Fruit fly (Drosophila melanogaster) whole organism, prepupa: ENCODE results near the gene CG1236.

Experiments
- Blimp-1 ChIP-seq: fragments of 200-800 bp; sonication (Bioruptor generic); optimal IDR thresholded peaks from 3 replicates; lab custom pipeline; 2017; ENCODE audit warnings: missing biosample characterization, missing genetic modification characterization, mild to moderate bottlenecking, moderate library complexity, missing genetic modification reagents
- CG10631 ChIP-seq: fragments of 200-800 bp; sonication (Bioruptor generic); optimal IDR thresholded peaks from 2 replicates; lab custom pipeline; 2016; ENCODE audit warnings: missing biosample characterization, missing genetic modification characterization
- CG11294 ChIP-seq: fragments of 200-800 bp; sonication (Bioruptor generic); IDR thresholded peaks from 2 replicates; pipeline ENCODE4 v1.3.6; 2022; ENCODE audit warnings: missing biosample characterization, missing genetic modification characterization
- CG11762 ChIP-seq: fragments of 200-800 bp; sonication (Bioruptor generic); optimal IDR thresholded peaks from 3 replicates; lab custom pipeline; 2016; ENCODE audit warnings: missing biosample characterization, missing genetic modification characterization; ENCODE audit not compliant: insufficient read depth
- CG15336 ChIP-seq: fragments of 200-800 bp; sonication (Bioruptor generic); IDR thresholded peaks from 2 replicates; pipeline ENCODE4 v1.3.6; 2022; ENCODE audit warnings: missing biosample characterization, missing genetic modification characterization
- CG16779 ChIP-seq: fragments of 200-800 bp; sonication (Bioruptor generic); optimal IDR thresholded peaks from 3 replicates; lab custom pipeline; 2017; ENCODE audit warnings: missing biosample characterization, mild to moderate bottlenecking, missing genetic modification characterization
- CG3032 ChIP-seq: fragments of 200-800 bp; optimal IDR thresholded peaks from 2 replicates; lab custom pipeline; 2019; ENCODE audit warnings: missing biosample characterization, mild to moderate bottlenecking, missing genetic modification characterization, moderate library complexity
- CG32006 ChIP-seq: fragments of 200-800 bp; sonication (Bioruptor generic); optimal IDR thresholded peaks from 3 replicates; lab custom pipeline; 2017; ENCODE audit warnings: missing biosample characterization, mild to moderate bottlenecking, missing genetic modification characterization
- CG34406 ChIP-seq: fragments of 200-800 bp; sonication (Bioruptor generic); optimal IDR thresholded peaks from 3 replicates; lab custom pipeline; 2016; ENCODE audit warnings: missing biosample characterization, missing genetic modification characterization
- CG3919 ChIP-seq: fragments of 200-800 bp; sonication (Bioruptor generic); optimal IDR thresholded peaks from 3 replicates; lab custom pipeline; 2016; ENCODE audit warnings: missing biosample characterization, missing genetic modification characterization
- CG6808 ChIP-seq: fragments of 200-800 bp; sonication (Bioruptor generic); optimal IDR thresholded peaks from 3 replicates; lab custom pipeline; 2017; ENCODE audit warnings: missing biosample characterization, missing genetic modification characterization, mild to moderate bottlenecking, moderate library complexity, missing genetic modification reagents
- CG8119 ChIP-seq: fragments of 200-800 bp; sonication (Bioruptor generic); IDR thresholded peaks from 3 replicates; pipeline ENCODE4 v1.3.6; 2022; ENCODE audit warnings: missing biosample characterization, missing genetic modification characterization
- CG8319 ChIP-seq: fragments of 200-800 bp; sonication (Bioruptor generic); optimal IDR thresholded peaks from 3 replicates; lab custom pipeline; 2016; ENCODE audit warnings: missing biosample characterization, missing genetic modification characterization
- CG8632 ChIP-seq: fragments of 200-800 bp; sonication (Bioruptor generic); optimal IDR thresholded peaks from 3 replicates; lab custom pipeline; 2016; ENCODE audit warnings: missing biosample characterization, missing genetic modification characterization
- Eip78C ChIP-seq: fragments of 200-800 bp; sonication (Bioruptor generic); peaks from one replicate; lab custom pipeline; 2016; ENCODE audit warnings: missing biosample characterization, missing genetic modification characterization
- Eip93F ChIP-seq: fragments of 200-800 bp; sonication (Bioruptor generic); optimal IDR thresholded peaks from 2 replicates; lab custom pipeline; 2016; ENCODE audit warnings: missing biosample characterization, mild to moderate bottlenecking, missing genetic modification characterization
- Ets96B ChIP-seq: fragments of 200-800 bp; optimal IDR thresholded peaks from 2 replicates; lab custom pipeline; 2019; ENCODE audit warnings: missing biosample characterization, mild to moderate bottlenecking, missing genetic modification characterization, moderate library complexity
- Met ChIP-seq: fragments of 200-800 bp; sonication (Bioruptor generic); optimal IDR thresholded peaks from 3 replicates; lab custom pipeline; 2016; ENCODE audit warnings: missing biosample characterization, missing genetic modification characterization
- OdsH ChIP-seq: fragments of 200-800 bp; sonication (Bioruptor generic); optimal IDR thresholded peaks from 3 replicates; lab custom pipeline; 2016; ENCODE audit warnings: missing biosample characterization, missing genetic modification characterization
- Smox ChIP-seq: fragments of 200-800 bp; sonication (Bioruptor generic); optimal IDR thresholded peaks from 3 replicates; lab custom pipeline; 2016; ENCODE audit warnings: missing biosample characterization, missing genetic modification characterization
- Sox15 ChIP-seq: fragments of 200-800 bp; sonication (Bioruptor generic); optimal IDR thresholded peaks from 3 replicates; lab custom pipeline; 2016; ENCODE audit warnings: missing biosample characterization, missing genetic modification characterization
- achi ChIP-seq: fragments of 200-800 bp; sonication (Bioruptor generic); optimal IDR thresholded peaks from 3 replicates; lab custom pipeline; 2016; ENCODE audit warnings: missing biosample characterization, missing genetic modification characterization
- acj6 ChIP-seq: fragments of 200-800 bp; sonication (Bioruptor generic); optimal IDR thresholded peaks from 3 replicates; lab custom pipeline; 2016; ENCODE audit warnings: missing biosample characterization, missing genetic modification characterization
- cyc ChIP-seq: fragments of 200-800 bp; sonication (Bioruptor generic); optimal IDR thresholded peaks from 3 replicates; lab custom pipeline; 2016; ENCODE audit warnings: missing biosample characterization, missing genetic modification characterization
- eg ChIP-seq: fragments of 200-800 bp; sonication (Bioruptor generic); IDR thresholded peaks from 3 replicates; pipeline ENCODE4 v1.3.6; 2022; ENCODE audit warnings: missing biosample characterization, missing genetic modification characterization
- fkh ChIP-seq: fragments of 200-800 bp; sonication (Bioruptor generic); optimal IDR thresholded peaks from 3 replicates; lab custom pipeline; 2017; ENCODE audit warnings: missing biosample characterization, mild to moderate bottlenecking, missing genetic modification characterization, moderate library complexity
- lz ChIP-seq: fragments of 200-800 bp; sonication (Bioruptor generic); optimal IDR thresholded peaks from 3 replicates; lab custom pipeline; 2016; ENCODE audit warnings: missing biosample characterization, missing genetic modification characterization
- net ChIP-seq: fragments of 200-800 bp; sonication (Bioruptor generic); optimal IDR thresholded peaks from 3 replicates; lab custom pipeline; 2016; ENCODE audit warnings: missing biosample characterization, missing genetic modification characterization
- salr ChIP-seq, 2 experiments: fragments of 200-800 bp; sonication (Bioruptor generic); optimal IDR thresholded peaks; 3 replicates each; lab custom pipeline; 2016 to 2018; ENCODE audit warnings: missing biosample characterization in 2 of 2, missing genetic modification characterization in 2 of 2, mild to moderate bottlenecking in 1 of 2
- ss ChIP-seq, 2 experiments: fragments of 200-800 bp; sonication (Bioruptor generic); optimal IDR thresholded peaks; 2 replicates in 1 of 2; 3 replicates in 1 of 2; lab custom pipeline; 2017 to 2018; ENCODE audit warnings: mild to moderate bottlenecking in 2 of 2, missing biosample characterization in 2 of 2, missing genetic modification characterization in 2 of 2, moderate library complexity in 1 of 2
- svp ChIP-seq: fragments of 200-800 bp; sonication (Bioruptor generic); peaks from one replicate; lab custom pipeline; 2016; ENCODE audit warnings: missing biosample characterization, missing genetic modification characterization

Gene CG1236

DNA sequence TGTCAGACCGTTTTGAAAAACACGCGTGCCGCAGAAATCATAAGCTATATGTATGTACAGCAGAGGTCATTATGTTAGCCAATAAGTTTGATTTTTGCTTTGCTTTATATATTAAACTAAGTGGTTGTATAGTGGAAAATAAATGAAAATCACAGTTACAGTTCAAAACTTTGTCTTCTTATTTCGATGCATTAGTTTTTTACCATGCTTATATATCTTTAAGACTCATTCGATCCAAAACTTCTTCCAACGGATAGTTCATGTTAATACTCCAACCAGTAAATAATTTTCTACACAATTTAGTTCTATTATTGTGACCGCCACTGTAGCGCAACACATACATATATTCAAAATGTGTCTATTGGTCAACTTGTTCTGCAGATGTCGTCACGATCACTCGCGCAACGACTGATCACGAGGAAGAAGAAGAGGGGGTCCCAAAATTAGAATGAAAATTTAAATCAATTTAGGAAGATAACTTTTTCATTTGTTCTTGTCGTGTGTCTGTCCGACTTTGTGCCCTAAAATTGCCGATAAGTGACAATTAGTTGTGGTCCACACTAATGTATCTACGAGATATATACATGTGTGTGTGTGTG, 31.0 kb upstream of the CG1236 start (continued):
- TF ChIP-seq CG3032 (no peak), CG8632 (GFP tag; lab: Kevin White, UChicago) (peak; percentile 18), achi (GFP tag; lab: Kevin White, UChicago) (peak; percentile 28), salr (GFP tag; optimal IDR thresholded peaks at IDR 0.05; lab: Kevin White, UChicago) (peak in 1 of 2 experiments; percentile 53), Eip93F (GFP tag; lab: Kevin White, UChicago) (no peak), lz (GFP tag; lab: Kevin White, UChicago) (peak; percentile 11), Smox (GFP tag; lab: Kevin White, UChicago) (peak; percentile 1), CG11762 (GFP tag; lab: Kevin White, UChicago) (no peak), CG16779 (tag; lab: Kevin White, UChicago) (peak; percentile 25), Sox15 (GFP tag; lab: Kevin White, UChicago) (no peak), CG15336 (GFP tag; lab: Robert Waterston, UW) (peak; percentile 82), Ets96B (tag; lab: Kevin White, UChicago) (no peak), CG34406 (GFP tag; lab: Kevin White, UChicago) (no peak)
- TF ChIP-seq, all 60 proteins: peak for 31

DNA sequence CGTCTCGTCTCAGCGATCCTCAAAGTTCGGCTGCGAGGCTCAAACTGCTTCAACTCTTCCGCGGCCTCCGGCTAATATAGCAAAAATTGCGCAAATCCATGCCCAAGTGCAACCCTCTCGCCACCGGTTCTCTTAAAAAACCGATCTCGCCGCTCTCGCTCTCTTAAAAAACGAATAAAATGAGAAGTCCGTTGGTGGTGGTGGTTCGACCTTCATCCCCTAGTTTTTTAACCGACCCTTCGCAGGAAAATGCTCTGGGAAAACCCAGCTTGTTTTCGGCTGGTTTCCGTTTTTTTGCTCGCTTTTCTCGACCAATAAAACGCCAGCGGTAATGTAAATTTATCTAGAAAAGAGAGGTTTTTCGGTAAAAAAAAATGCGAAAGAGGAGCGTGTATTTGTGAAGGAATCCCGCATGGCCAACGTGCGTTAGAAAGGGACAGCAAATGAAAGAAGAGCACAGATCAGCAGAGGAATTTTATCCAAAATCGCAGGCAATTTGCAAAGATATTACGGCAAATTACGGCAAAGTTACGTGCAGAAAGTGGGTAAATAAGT, 19.7 kb upstream of the CG1236 start, which contains the start of gene cas:
Gene cas (minus strand): TSS at position 51 of the 555 bp plus-strand sequence.
- no peak for TF ChIP-seq net (GFP tag; lab: Kevin White, UChicago)
- TF ChIP-seq CG6808 = no peak
- TF ChIP-seq Met = no peak
- TF ChIP-seq OdsH (GFP tag; lab: Kevin White, UChicago) = no peak
- no peak for TF ChIP-seq CG8119 (GFP tag; lab: Robert Waterston, UW)
- no peak for TF ChIP-seq Blimp-1 (GFP tag; lab: Kevin White, UChicago)
- no peak for TF ChIP-seq CG10631 (GFP tag; lab: Kevin White, UChicago)
- TF ChIP-seq CG3919 = no peak
- no peak for TF ChIP-seq fkh (GFP tag; lab: Kevin White, UChicago)

DNA sequence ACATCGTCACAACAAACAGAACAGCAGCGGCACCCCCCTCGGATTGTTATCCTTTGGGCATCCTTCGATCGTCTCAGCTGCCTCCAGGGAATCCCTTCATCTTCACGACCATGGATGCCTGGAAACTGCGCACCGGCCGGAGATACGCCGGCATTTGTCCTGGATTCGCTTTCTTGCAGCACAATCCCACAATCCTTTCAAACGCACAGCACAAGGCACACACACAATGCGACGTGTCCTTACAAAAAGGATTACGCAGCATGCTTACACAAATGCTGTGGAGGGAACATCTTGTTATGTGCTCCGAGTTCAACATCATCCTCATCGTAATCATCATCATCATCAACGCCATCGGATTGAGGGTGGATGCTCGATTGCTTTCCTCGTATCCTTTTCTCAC, 13.4 kb upstream of the CG1236 start:
- TF ChIP-seq CG11762 (GFP tag; lab: Kevin White, UChicago) (no peak), cyc (GFP tag; lab: Kevin White, UChicago) (no peak)

DNA sequence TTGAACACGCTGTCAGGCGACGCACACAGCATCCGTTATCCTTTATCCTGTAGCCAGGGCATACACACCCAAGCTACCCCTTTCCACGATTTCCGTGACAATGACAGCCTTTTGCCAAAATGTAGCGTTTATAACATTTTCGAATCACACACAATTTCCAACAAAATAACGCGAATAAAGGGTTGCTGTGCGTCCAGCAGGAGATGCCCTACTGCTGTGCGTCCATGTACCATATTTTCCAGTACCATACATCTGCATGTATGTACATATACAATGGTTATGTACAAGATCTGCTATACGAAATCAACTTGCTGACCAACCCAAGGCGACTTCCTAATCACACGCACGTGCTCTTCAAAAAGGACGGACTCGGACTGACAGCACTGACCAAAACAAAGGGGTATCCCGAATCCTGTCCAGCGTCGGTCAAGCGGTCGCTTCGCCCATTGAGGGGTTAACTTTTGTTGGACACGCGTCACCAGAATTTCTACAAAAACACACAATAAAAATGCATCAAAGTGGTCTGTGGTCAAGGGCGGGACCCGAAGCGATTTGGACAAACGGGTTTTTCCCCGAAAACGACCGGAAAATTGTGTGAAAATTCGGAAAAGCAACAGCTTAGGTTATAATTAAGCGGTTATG, 8.7 kb upstream of the CG1236 start:
- TF ChIP-seq CG3919 (no peak), acj6 (GFP tag; lab: Kevin White, UChicago) (no peak), CG32006 (GFP tag; lab: Kevin White, UChicago) (no peak), cyc (GFP tag; lab: Kevin White, UChicago) (no peak), OdsH (GFP tag; lab: Kevin White, UChicago) (no peak), Ets96B (tag; lab: Kevin White, UChicago) (no peak)

DNA sequence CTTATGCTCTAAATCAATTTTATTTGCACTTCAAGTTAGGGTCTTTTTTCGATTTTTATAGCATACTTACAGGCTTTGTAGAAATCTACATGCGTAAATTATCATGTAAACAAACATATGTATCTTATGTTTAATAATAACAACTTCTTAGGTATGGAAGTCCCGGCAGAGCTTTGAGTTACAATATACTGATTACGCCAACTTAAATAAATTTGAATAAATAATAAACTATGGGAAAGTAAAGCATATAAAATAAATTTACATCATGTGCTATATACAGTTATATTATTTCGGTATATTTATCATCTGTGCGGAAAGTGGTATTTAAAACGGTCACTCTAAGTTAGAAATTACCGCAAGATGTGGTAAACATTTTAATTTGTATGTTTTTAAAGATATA, 3.4 kb upstream of the CG1236 start, which contains the start of gene CG1239:
Gene CG1239 (plus strand): TSS at position 333 of the 400 bp plus-strand sequence.
- TF ChIP-seq CG8319 (no peak), CG11762 (GFP tag; lab: Kevin White, UChicago) (no peak), CG3032 (no peak), eg (GFP tag; lab: Robert Waterston, UW) (no peak), fkh (GFP tag; lab: Kevin White, UChicago) (peak; percentile 56)
- TF ChIP-seq, all 60 proteins: peak for 1

DNA sequence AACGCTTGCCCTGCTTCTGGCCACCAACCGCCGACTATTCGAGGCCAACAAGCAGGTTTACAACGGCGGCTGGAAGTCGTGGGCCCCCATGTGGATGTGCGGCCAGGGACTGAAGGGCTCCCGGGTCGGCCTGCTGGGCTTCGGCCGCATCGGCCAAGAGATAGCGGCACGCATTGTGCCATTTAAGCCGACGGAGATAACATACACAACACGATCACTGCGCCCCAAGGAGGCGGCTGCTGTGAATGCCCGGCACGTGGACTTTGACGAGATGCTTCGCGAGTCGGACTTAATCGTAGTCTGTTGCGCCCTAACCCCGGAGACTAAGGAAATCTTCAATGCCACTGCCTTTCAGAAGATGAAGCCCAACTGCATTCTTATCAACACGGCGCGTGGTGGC, 715 bp downstream of the CG1236 start:
- TF ChIP-seq ss (GFP tag; optimal IDR thresholded peaks at IDR 0.05; lab: Kevin White, UChicago) (peak in 1 of 2 experiments; percentile 62), CG11294 (GFP tag; lab: Robert Waterston, UW) (no peak), eg (GFP tag; lab: Robert Waterston, UW) (0 out of 3 replicates have a peak, but pooled peaks have one; percentile 12), svp (GFP tag; lab: Kevin White, UChicago) (peak; percentile 95), Eip78C (GFP tag; lab: Kevin White, UChicago) (peak; percentile 60), cyc (GFP tag; lab: Kevin White, UChicago) (no peak)
